Worm (Caenorhabditis elegans) whole organism, L2 larva: ENCODE data around the gene nhr-188.

Source experiments
- ZK546.5 ChIP-seq: sonication (generic microtip); optimal IDR thresholded peaks from 2 replicates; lab custom pipeline; 2017; ENCODE audit warnings: missing biosample characterization, missing genetic modification characterization
- ama-1 ChIP-seq: fragments of 150-350 bp; optimal IDR thresholded peaks from 2 replicates; lab custom pipeline; 2018; ENCODE audit warnings: inconsistent platforms
- elt-1 ChIP-seq: fragments of 150-350 bp; optimal IDR thresholded peaks from 2 replicates; lab custom pipeline; 2014; ENCODE audit warnings: missing biosample characterization, missing genetic modification characterization
- elt-3 ChIP-seq: sonication (generic microtip); optimal IDR thresholded peaks from 2 replicates; lab custom pipeline; 2017; ENCODE audit warnings: missing biosample characterization, missing genetic modification characterization
- mdl-1 ChIP-seq, 2 experiments: fragments of 150-350 bp in 1 of 2; sonication (generic microtip) in 1 of 2; optimal IDR thresholded peaks; 2 replicates each; lab custom pipeline; 2017; ENCODE audit warnings: missing biosample characterization in 2 of 2, missing genetic modification characterization in 2 of 2
- nhr-237 ChIP-seq: fragments of 150-350 bp; optimal IDR thresholded peaks from 2 replicates; lab custom pipeline; 2014; ENCODE audit warnings: missing biosample characterization, missing genetic modification characterization
- skn-1 ChIP-seq: sonication (generic microtip); optimal IDR thresholded peaks from 2 replicates; lab custom pipeline; 2017; ENCODE audit warnings: missing biosample characterization, missing genetic modification characterization
- unc-55 ChIP-seq: fragments of 150-350 bp; sonication (generic microtip); optimal IDR thresholded peaks from 3 replicates; lab custom pipeline; 2014; ENCODE audit warnings: missing biosample characterization, missing genetic modification reagents, missing genetic modification characterization
- unc-62 ChIP-seq: fragments of 150-350 bp; optimal IDR thresholded peaks from 2 replicates; lab custom pipeline; 2014; ENCODE audit warnings: missing biosample characterization, missing genetic modification reagents, missing genetic modification characterization

- TF ChIP-seq mdl-1 (tag; optimal IDR thresholded peaks at IDR 0.05; lab: Kevin White, UChicago) (no peak), unc-62 (GFP tag; lab: Kevin White, UChicago) (no peak), elt-3 (tag; lab: Kevin White, UChicago) (no peak), nhr-237 (tag; lab: Kevin White, UChicago) (no peak), skn-1 (tag; lab: Kevin White, UChicago) (no peak), ZK546.5 (tag; lab: Kevin White, UChicago) (no peak), ama-1 (lab: Kevin White, UChicago) (no peak), unc-55 (no peak), elt-1 (tag; lab: Kevin White, UChicago) (no peak)
These were observed 34.8 kb upstream of the nhr-188 start, which contains the start of gene C17E7.4 for ce11 chrV:3892361-3892904.
